Worm (Caenorhabditis elegans) whole organism, early embryonic: ENCODE results near the gene F35C5.12.

Experiments used
- B0310.2 ChIP-seq: sonication (generic microtip); optimal IDR thresholded peaks from 2 replicates; lab custom pipeline; 2016; ENCODE audit warnings: mild to moderate bottlenecking, missing genetic modification characterization, missing compliant biosample characterization
- ama-1 ChIP-seq: fragments of 150-350 bp; optimal IDR thresholded peaks from 2 replicates; lab custom pipeline; 2014
- flt-1 ChIP-seq: fragments of 200-800 bp; sonication (Bioruptor generic); IDR thresholded peaks from 2 replicates; pipeline ENCODE4 v1.3.6; 2022; ENCODE audit warnings: missing genetic modification characterization, missing compliant biosample characterization
- hmbx-1 ChIP-seq: sonication (generic microtip); optimal IDR thresholded peaks from 2 replicates; lab custom pipeline; 2016; ENCODE audit warnings: mild to moderate bottlenecking, missing genetic modification characterization, missing compliant biosample characterization
- hmg-4 ChIP-seq: fragments of 200-800 bp; sonication (Bioruptor generic); optimal IDR thresholded peaks from 2 replicates; lab custom pipeline; 2018; ENCODE audit warnings: mild to moderate bottlenecking, missing genetic modification characterization, missing compliant biosample characterization
- scrt-1 ChIP-seq: fragments of 200-800 bp; sonication (Bioruptor generic); IDR thresholded peaks from 2 replicates; pipeline ENCODE4 v1.3.6; 2022; ENCODE audit warnings: missing genetic modification characterization, missing compliant biosample characterization

- TF ChIP-seq B0310.2 (tag; lab: Kevin White, UChicago) (no peak), hmbx-1 (tag; lab: Kevin White, UChicago) (no peak), flt-1 (GFP tag; lab: Robert Waterston, UW) (no peak), scrt-1 (no peak), ama-1 (no peak), hmg-4 (no peak)
Observed at ce11 chrII:12897361-12897760, 17.0 kb downstream of the F35C5.12 start.
